Worm (Caenorhabditis elegans): ENCODE measurements around the gene dmd-7.
A peak's percentile ranks its signal among the peaks of the same experiment; 100 is the strongest.

Gene dmd-7

ce11 chrV:6246454-6246981 is at the start of gene dmd-7 (continued):
- TF ChIP-seq ttx-3 (tag; optimal IDR thresholded peaks at IDR 0.05), result no peak
- no peak for TF ChIP-seq elt-4 (tag; optimal IDR thresholded peaks at IDR 0.05)
- TF ChIP-seq fkh-6 (tag; optimal IDR thresholded peaks at IDR 0.05), result peak; percentile 13
- peak; percentile 28 for TF ChIP-seq rnt-1 (tag; optimal IDR thresholded peaks at IDR 0.05)
- no peak for TF ChIP-seq ceh-48 (tag; optimal IDR thresholded peaks at IDR 0.05)
- TF ChIP-seq tbx-2 (tag; optimal IDR thresholded peaks at IDR 0.05), result peak; percentile 76
- TF ChIP-seq pha-4 (tag; optimal IDR thresholded peaks at IDR 0.05), result no peak
- TF ChIP-seq unc-42 (tag; optimal IDR thresholded peaks at IDR 0.05), result peak; percentile 38
- TF ChIP-seq nhr-11 (tag; optimal IDR thresholded peaks at IDR 0.05), result no peak
- TF ChIP-seq syd-9 (tag; optimal IDR thresholded peaks at IDR 0.05), result no peak
- no peak for TF ChIP-seq hlh-8 (tag; optimal IDR thresholded peaks at IDR 0.05)
- no peak for TF ChIP-seq lin-11 (tag; optimal IDR thresholded peaks at IDR 0.05)
- TF ChIP-seq pha-2 (tag; optimal IDR thresholded peaks at IDR 0.05), result no peak
- no peak for TF ChIP-seq ceh-6 (GFP tag; optimal IDR thresholded peaks at IDR 0.05)
- TF ChIP-seq nfya-1 (tag; optimal IDR thresholded peaks at IDR 0.05), result peak; percentile 63
- TF ChIP-seq fax-1 (tag; optimal IDR thresholded peaks at IDR 0.05), result no peak

DNA sequence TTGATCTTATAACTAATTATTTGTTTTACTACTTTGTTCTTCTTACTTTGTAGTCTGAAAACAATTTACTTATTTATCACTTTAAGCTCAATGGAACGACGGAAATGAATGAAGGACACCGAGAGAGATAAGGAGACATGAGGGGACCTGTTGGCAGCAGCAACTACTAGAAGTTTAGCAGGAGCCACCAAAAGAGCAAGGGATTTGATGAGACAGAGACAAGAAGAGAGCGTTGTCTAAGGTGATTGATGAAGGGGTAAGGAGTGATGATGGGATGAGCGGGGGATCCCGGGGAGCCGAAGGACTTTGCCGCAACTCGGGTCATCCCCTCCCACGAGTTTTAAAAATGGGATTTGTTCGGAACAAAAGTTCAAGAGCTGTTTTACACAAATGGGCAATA is 44.2 kb upstream of the dmd-7 start, which contains the start of gene ttn-1:
TSS of gene ttn-1 (minus strand) at position 60 of the 400 bp plus-strand sequence.
- TF ChIP-seq F13H6.1 (tag; optimal IDR thresholded peaks at IDR 0.05) (no peak), unc-55 (GFP tag; optimal IDR thresholded peaks at IDR 0.05) (peak; percentile 84), rnt-1 (tag; optimal IDR thresholded peaks at IDR 0.05) (peak; percentile 47), ceh-34 (tag; optimal IDR thresholded peaks at IDR 0.05) (peak; percentile 11)

DNA sequence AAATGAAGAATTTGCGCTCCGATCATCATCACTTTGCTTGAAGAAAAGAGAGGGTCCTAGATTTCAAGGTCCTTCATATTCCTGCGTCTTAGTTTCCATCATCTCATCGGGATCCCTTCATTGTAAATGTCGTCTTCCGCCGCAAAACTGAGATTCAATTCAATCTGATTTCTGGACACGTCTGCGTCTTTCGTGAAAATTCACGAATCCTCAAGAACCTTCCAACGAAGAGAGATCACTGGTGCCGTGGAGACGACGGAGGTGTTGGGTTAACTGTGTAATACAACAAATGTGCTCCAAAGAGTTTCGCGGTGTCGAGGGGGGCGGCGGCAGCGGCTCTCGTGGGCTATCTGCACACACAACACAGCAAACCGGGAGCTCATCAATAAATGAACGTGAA is 42.7 kb upstream of the dmd-7 start:
- TF ChIP-seq F13H6.1 (tag; optimal IDR thresholded peaks at IDR 0.05) (no peak), unc-55 (GFP tag; optimal IDR thresholded peaks at IDR 0.05) (peak; percentile 91), pag-3 (tag; optimal IDR thresholded peaks at IDR 0.05; ENCODE audit: borderline replicate concordance) (no peak), fkh-10 (GFP tag; optimal IDR thresholded peaks at IDR 0.05) (no peak), ceh-48 (tag; optimal IDR thresholded peaks at IDR 0.05) (no peak), pha-2 (tag; optimal IDR thresholded peaks at IDR 0.05) (no peak), ceh-24 (tag; optimal IDR thresholded peaks at IDR 0.05) (no peak), ahr-1 (tag; optimal IDR thresholded peaks at IDR 0.05) (no peak), sox-2 (GFP tag; IDR thresholded peaks at IDR 0.05) (no peak), pat-9 (tag; optimal IDR thresholded peaks at IDR 0.05) (peak; percentile 84), dve-1 (tag; optimal IDR thresholded peaks at IDR 0.05) (no peak), ceh-19 (GFP tag; optimal IDR thresholded peaks at IDR 0.05) (no peak), K09A11.1 (tag; optimal IDR thresholded peaks at IDR 0.05; ENCODE audit: insufficient read depth) (no peak), pros-1 (tag; optimal IDR thresholded peaks at IDR 0.05) (no peak), C08G9.2 (tag; optimal IDR thresholded peaks at IDR 0.05) (no peak), ceh-31 (tag; optimal IDR thresholded peaks at IDR 0.05) (no peak), elt-2 (tag; optimal IDR thresholded peaks at IDR 0.05) (no peak), unc-86 (tag; optimal IDR thresholded peaks at IDR 0.05) (no peak), fax-1 (tag; optimal IDR thresholded peaks at IDR 0.05) (no peak), sox-4 (tag; optimal IDR thresholded peaks at IDR 0.05) (no peak), dmd-4 (tag; optimal IDR thresholded peaks at IDR 0.05; ENCODE audit: borderline replicate concordance) (no peak), elt-4 (tag; optimal IDR thresholded peaks at IDR 0.05) (no peak), ceh-34 (tag; optimal IDR thresholded peaks at IDR 0.05) (peak; percentile 61), ceh-14 (tag; optimal IDR thresholded peaks at IDR 0.05) (no peak), unc-3 (GFP tag; conservative IDR thresholded peaks at IDR 0.05) (no peak), unc-3 (tag; optimal IDR thresholded peaks at IDR 0.05) (no peak), hlh-6 (tag; optimal IDR thresholded peaks at IDR 0.05) (no peak), che-1 (tag; optimal IDR thresholded peaks at IDR 0.05) (no peak), nhr-232 (tag; optimal IDR thresholded peaks at IDR 0.05) (no peak), fkh-6 (tag; optimal IDR thresholded peaks at IDR 0.05) (no peak), ttx-3 (tag; optimal IDR thresholded peaks at IDR 0.05) (no peak), tbx-7 (tag; optimal IDR thresholded peaks at IDR 0.05) (no peak), ceh-45 (GFP tag; IDR thresholded peaks at IDR 0.05) (no peak), ceh-9 (tag; optimal IDR thresholded peaks at IDR 0.05) (no peak), ztf-16 (tag; optimal IDR thresholded peaks at IDR 0.05) (no peak), ceh-22 (tag; optimal IDR thresholded peaks at IDR 0.05) (no peak), ceh-2 (tag; optimal IDR thresholded peaks at IDR 0.05) (no peak), ama-1 (optimal IDR thresholded peaks at IDR 0.05) (no peak), nfya-1 (tag; optimal IDR thresholded peaks at IDR 0.05) (no peak)

All from whole organism, late embryonic.